Fruit fly (Drosophila melanogaster): ENCODE measurements around the gene MED20.

Gene MED20

dm6 chr2L:8100489-8101352 lies 28.1 kb upstream of the MED20 start (continued):
- TF ChIP-seq CG14050 (GFP tag; IDR thresholded peaks at IDR 0.05) (no peak), tll (GFP tag; optimal IDR thresholded peaks at IDR 0.05) (peak in 1 of 2 experiments; percentile 53), CG13123 (GFP tag; optimal IDR thresholded peaks at IDR 0.05) (no peak), HmgZ (tag; optimal IDR thresholded peaks at IDR 0.05) (peak; percentile 27), croc (GFP tag; conservative IDR thresholded peaks at IDR 0.05) (no peak), CG12104 (GFP tag; optimal IDR thresholded peaks at IDR 0.05) (peak; percentile 24), insv (GFP tag; optimal IDR thresholded peaks at IDR 0.05) (no peak), wek (GFP tag; optimal IDR thresholded peaks at IDR 0.05) (peak; percentile 25), sim (GFP tag; IDR thresholded peaks at IDR 0.05) (no peak), mam (GFP tag; optimal IDR thresholded peaks at IDR 0.05) (no peak), Blimp-1 (GFP tag; optimal IDR thresholded peaks at IDR 0.05) (peak; percentile 27), twi (tag; optimal IDR thresholded peaks at IDR 0.05) (peak; percentile 53), Oli (tag; optimal IDR thresholded peaks at IDR 0.05) (peak; percentile 22), Meics (GFP tag; optimal IDR thresholded peaks at IDR 0.05) (peak; percentile 55), org-1 (GFP tag; optimal IDR thresholded peaks at IDR 0.05) (peak; percentile 16), row (GFP tag; IDR thresholded peaks at IDR 0.05) (peak; percentile 47; the same call in 2 of the 3 replicates), CG7987 (GFP tag; optimal IDR thresholded peaks at IDR 0.05) (no peak), onecut (GFP tag; IDR thresholded peaks at IDR 0.05) (peak; percentile 7; the same call in 1 of the 2 replicates), CG4424 (GFP tag; optimal IDR thresholded peaks at IDR 0.05) (no peak), CG15479 (GFP tag; optimal IDR thresholded peaks at IDR 0.05) (peak; percentile 99), jing (GFP tag; optimal IDR thresholded peaks at IDR 0.05) (no peak), Xrp1 (GFP tag; IDR thresholded peaks at IDR 0.05) (0 out of 2 replicates have a peak, but pooled peaks have one; percentile 27), emc (GFP tag; optimal IDR thresholded peaks at IDR 0.05) (no peak), Hey (tag; optimal IDR thresholded peaks at IDR 0.05) (peak; percentile 44), zfh1 (GFP tag; IDR thresholded peaks at IDR 0.05) (no peak), so (GFP tag; IDR thresholded peaks at IDR 0.05) (0 out of 3 replicates have a peak, but pooled peaks have one; percentile 4), Hr51 (GFP tag; optimal IDR thresholded peaks at IDR 0.05) (peak in 1 of 2 experiments; percentile 45), CG13424 (tag; optimal IDR thresholded peaks at IDR 0.05) (no peak), CG17359 (tag; optimal IDR thresholded peaks at IDR 0.05) (peak; percentile 22), CG18476 (GFP tag; optimal IDR thresholded peaks at IDR 0.05) (no peak), CG7928 (GFP tag; optimal IDR thresholded peaks at IDR 0.05) (no peak), CG3995 (GFP tag; optimal IDR thresholded peaks at IDR 0.05) (no peak), CG16813 (GFP tag; IDR thresholded peaks at IDR 0.05; ENCODE audit: partially characterized antibody) (no peak), CG31365 (tag; optimal IDR thresholded peaks at IDR 0.05) (no peak), ftz-f1 (GFP tag; optimal IDR thresholded peaks at IDR 0.05) (no peak), Sry-β (GFP tag; optimal IDR thresholded peaks at IDR 0.05) (no peak), Asciz (GFP tag; optimal IDR thresholded peaks at IDR 0.05) (peak; percentile 23), CG12219 (GFP tag; optimal IDR thresholded peaks at IDR 0.05) (peak; percentile 37), Lhr (GFP tag; optimal IDR thresholded peaks at IDR 0.05) (no peak), exex (tag; optimal IDR thresholded peaks at IDR 0.05) (peak; percentile 99), CG4360 (GFP tag; IDR thresholded peaks at IDR 0.05) (no peak), lbe (GFP tag; optimal IDR thresholded peaks at IDR 0.05) (peak; percentile 44), chinmo (GFP tag; IDR thresholded peaks at IDR 0.05; ENCODE audit: partially characterized antibody) (peak; percentile 70; the same call in 1 of the 4 replicates), CG17912 (GFP tag; optimal IDR thresholded peaks at IDR 0.05) (peak; percentile 0), CG2889 (GFP tag; IDR thresholded peaks at IDR 0.05) (no peak), Chrac-16 (GFP tag; optimal IDR thresholded peaks at IDR 0.05) (no peak), E2f1 (GFP tag; IDR thresholded peaks at IDR 0.05) (no peak), sens (GFP tag) (peak; percentile 54)

Data from whole organism, embryonic.